Fruit fly (Drosophila melanogaster): ENCODE measurements around the gene kairos.

The kairos gene

dm6 chrX:18367806-18368643, 12.0 kb upstream of the kairos start:
- TF ChIP-seq noc (tag; optimal IDR thresholded peaks at IDR 0.05), result peak; percentile 89

dm6 chrX:18366851-18367649, 11.1 kb upstream of the kairos start:
- peak; percentile 96 for TF ChIP-seq noc (tag; optimal IDR thresholded peaks at IDR 0.05)

dm6 chrX:18366033-18366850, 10.3 kb upstream of the kairos start, which contains the start of gene CrebB:
TSS of gene CrebB (plus strand) at chrX:18366357.
- peak; percentile 60 for TF ChIP-seq noc (tag; optimal IDR thresholded peaks at IDR 0.05)

dm6 chrX:18364999-18365398, 9.0 kb upstream of the kairos start:
- no peak for TF ChIP-seq noc (tag; optimal IDR thresholded peaks at IDR 0.05)

- no peak for TF ChIP-seq noc (tag; optimal IDR thresholded peaks at IDR 0.05)
Measured at dm6 chrX:18364047-18364747, 8.2 kb upstream of the kairos start.

dm6 chrX:18363423-18363822, 7.4 kb upstream of the kairos start:
- TF ChIP-seq noc (tag; optimal IDR thresholded peaks at IDR 0.05), result no peak

- TF ChIP-seq noc (tag; optimal IDR thresholded peaks at IDR 0.05), result no peak
Measured at dm6 chrX:18358352-18358931, 2.5 kb upstream of the kairos start, which contains the start of gene CG6106. TSS of gene CG6106 (plus strand) at chrX:18358881.

- TF ChIP-seq noc (tag; optimal IDR thresholded peaks at IDR 0.05), result no peak
Measured at dm6 chrX:18357756-18358182, 1.8 kb upstream of the kairos start.

dm6 chrX:18350609-18351008, 5.4 kb downstream of the kairos start:
- TF ChIP-seq noc (tag; optimal IDR thresholded peaks at IDR 0.05), result no peak

dm6 chrX:18347641-18348040, 8.3 kb downstream of the kairos start:
- no peak for TF ChIP-seq noc (tag; optimal IDR thresholded peaks at IDR 0.05)

dm6 chrX:18341014-18341413, 15.0 kb downstream of the kairos start:
- no peak for TF ChIP-seq noc (tag; optimal IDR thresholded peaks at IDR 0.05)

- no peak for TF ChIP-seq noc (tag; optimal IDR thresholded peaks at IDR 0.05)
Measured at dm6 chrX:18321358-18321757, 34.6 kb downstream of the kairos start.

dm6 chrX:18320825-18321224, 35.2 kb downstream of the kairos start, which contains the start of gene CG6023:
TSS of gene CG6023 (minus strand) at chrX:18321193.
- TF ChIP-seq noc (tag; optimal IDR thresholded peaks at IDR 0.05), result peak; percentile 42

dm6 chrX:18319912-18320520, 36.0 kb downstream of the kairos start:
- TF ChIP-seq noc (tag; optimal IDR thresholded peaks at IDR 0.05), result peak; percentile 5

Data from whole organism, larva.